Worm (Caenorhabditis elegans) whole organism, L4/young adult: ENCODE data around the gene slc-17.7.

ENCODE experiments used
- W03F9.2 ChIP-seq: fragments of 150-350 bp; optimal IDR thresholded peaks from 2 replicates; lab custom pipeline; 2014; ENCODE audit warnings: missing biosample characterization, missing genetic modification characterization
- dao-5 ChIP-seq: sonication (generic microtip); optimal IDR thresholded peaks from 2 replicates; lab custom pipeline; 2016; ENCODE audit warnings: missing genotype, missing genetic modification characterization, moderate library complexity, missing compliant biosample characterization

DNA sequence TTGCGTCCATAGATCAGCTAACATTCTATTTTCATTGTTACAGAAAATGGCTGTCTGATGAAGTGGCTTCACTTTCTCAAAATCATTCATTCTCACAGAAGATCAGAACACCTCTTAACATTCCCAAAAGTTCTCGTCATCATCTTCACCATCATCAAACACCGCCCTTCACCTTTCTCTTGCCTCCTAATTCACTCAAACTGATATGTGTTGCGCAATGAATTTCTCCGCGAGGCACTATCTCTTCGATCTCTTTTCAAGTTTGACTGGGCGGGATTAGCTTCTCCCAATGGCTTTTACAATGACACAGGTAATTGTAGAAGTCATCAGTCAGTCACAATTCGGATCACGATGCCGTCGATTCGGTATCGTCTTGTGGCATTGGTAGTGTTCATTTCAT, 44.7 kb downstream of the slc-17.7 start, which contains the start of gene grd-6:
- TF ChIP-seq W03F9.2 (no peak), dao-5 (tag; lab: Kevin White, UChicago) (no peak)
